Fruit fly (Drosophila melanogaster) whole organism, embryonic: Measurements from ENCODE around the gene Der-2.

ENCODE experiments used
- Ada2b ChIP-seq: fragments of 200-800 bp; sonication (Bioruptor generic); IDR thresholded peaks from 2 replicates; pipeline ENCODE4 v1.3.6; 2022; ENCODE audit warnings: missing biosample characterization, missing genetic modification characterization
- CG10274 ChIP-seq: fragments of 200-800 bp; sonication (Bioruptor generic); optimal IDR thresholded peaks from 3 replicates; lab custom pipeline; 2017; ENCODE audit warnings: missing biosample characterization, mild to moderate bottlenecking, missing genetic modification characterization
- CG10366 ChIP-seq: fragments of 200-800 bp; sonication (Bioruptor generic); IDR thresholded peaks from 2 replicates; pipeline ENCODE4 v1.3.6; 2022; ENCODE audit warnings: missing biosample characterization, missing genetic modification characterization
- CG10543 ChIP-seq: fragments of 200-800 bp; sonication (Bioruptor generic); optimal IDR thresholded peaks from 3 replicates; lab custom pipeline; 2017; ENCODE audit warnings: missing biosample characterization, mild to moderate bottlenecking, missing genetic modification characterization, moderate library complexity
- CG10959 ChIP-seq: fragments of 200-800 bp; sonication (Bioruptor generic); IDR thresholded peaks from 2 replicates; pipeline ENCODE4 v1.3.6; 2022; ENCODE audit warnings: missing biosample characterization, missing genetic modification characterization
- CG13123 ChIP-seq: fragments of 200-800 bp; sonication (Bioruptor generic); optimal IDR thresholded peaks from 2 replicates; lab custom pipeline; 2016; ENCODE audit warnings: missing biosample characterization, missing genetic modification characterization
- CG14860 ChIP-seq: fragments of 200-800 bp; sonication (Bioruptor generic); IDR thresholded peaks from 3 replicates; pipeline ENCODE4 v1.3.6; 2022; ENCODE audit warnings: missing biosample characterization, missing genetic modification characterization; ENCODE audit not compliant: partially characterized antibody
- CG17385 ChIP-seq: fragments of 200-800 bp; sonication (Bioruptor generic); optimal IDR thresholded peaks from 3 replicates; lab custom pipeline; 2018; ENCODE audit warnings: missing biosample characterization, mild to moderate bottlenecking, missing genetic modification characterization
- CG2712 ChIP-seq: fragments of 200-800 bp; optimal IDR thresholded peaks from 3 replicates; lab custom pipeline; 2019; ENCODE audit warnings: missing biosample characterization, mild to moderate bottlenecking, missing genetic modification characterization, moderate library complexity
- CG30431 ChIP-seq: fragments of 200-800 bp; sonication (Bioruptor generic); optimal IDR thresholded peaks from 2 replicates; lab custom pipeline; 2017; ENCODE audit warnings: missing biosample characterization, missing genetic modification characterization
- CG31365 ChIP-seq: fragments of 200-800 bp; sonication (Bioruptor generic); optimal IDR thresholded peaks from 2 replicates; lab custom pipeline; 2018; ENCODE audit warnings: missing biosample characterization, mild to moderate bottlenecking, missing genetic modification characterization
- CG33213 ChIP-seq: fragments of 200-800 bp; sonication (Bioruptor generic); optimal IDR thresholded peaks from 3 replicates; lab custom pipeline; 2016; ENCODE audit warnings: missing biosample characterization, missing genetic modification characterization
- CG33557 ChIP-seq: fragments of 200-800 bp; sonication (Bioruptor generic); optimal IDR thresholded peaks from 2 replicates; lab custom pipeline; 2019; ENCODE audit warnings: missing biosample characterization, mild to moderate bottlenecking, missing genetic modification characterization, moderate library complexity
- CG3407 ChIP-seq: fragments of 200-800 bp; sonication (Bioruptor generic); optimal IDR thresholded peaks from 2 replicates; lab custom pipeline; 2018; ENCODE audit warnings: missing biosample characterization, mild to moderate bottlenecking, missing genetic modification characterization
- CG3847 ChIP-seq: fragments of 200-800 bp; sonication (Bioruptor generic); IDR thresholded peaks from 2 replicates; pipeline ENCODE4 v1.3.6; 2022; ENCODE audit warnings: missing biosample characterization, missing genetic modification characterization
- CG42726 ChIP-seq: fragments of 200-800 bp; sonication (Bioruptor generic); IDR thresholded peaks from 2 replicates; pipeline ENCODE4 v1.3.6; 2022; ENCODE audit warnings: missing biosample characterization, missing genetic modification characterization; ENCODE audit not compliant: partially characterized antibody
- CG6654 ChIP-seq: fragments of 200-800 bp; sonication (Bioruptor generic); optimal IDR thresholded peaks from 2 replicates; lab custom pipeline; 2017; ENCODE audit warnings: missing biosample characterization, mild to moderate bottlenecking, missing genetic modification characterization
- CHES-1-like ChIP-seq: fragments of 200-800 bp; sonication (Bioruptor generic); optimal IDR thresholded peaks from 2 replicates; lab custom pipeline; 2016; ENCODE audit warnings: missing biosample characterization, missing genetic modification characterization
- HLHmδ ChIP-seq: fragments of 200-800 bp; sonication (Bioruptor generic); optimal IDR thresholded peaks from 2 replicates; lab custom pipeline; 2018; ENCODE audit warnings: missing biosample characterization, mild to moderate bottlenecking, missing genetic modification characterization, moderate library complexity
- Hr78 ChIP-seq, 2 experiments: fragments of 200-800 bp in 1 of 2; fragments of >200 bp in 1 of 2; sonication (Bioruptor generic) in 1 of 2; optimal IDR thresholded peaks; 2 replicates each; lab custom pipeline; 2017 to 2019; ENCODE audit warnings: missing biosample characterization in 2 of 2, missing genetic modification characterization in 2 of 2, mild to moderate bottlenecking in 1 of 2, moderate library complexity in 1 of 2
- Kr ChIP-seq: fragments of 200-800 bp; sonication (Bioruptor generic); optimal IDR thresholded peaks from 2 replicates; lab custom pipeline; 2017; ENCODE audit warnings: missing biosample characterization, mild to moderate bottlenecking, missing genetic modification characterization
- Pdp1 ChIP-seq, 2 experiments: fragments of 200-800 bp; sonication (Bioruptor generic); optimal IDR thresholded peaks; 3 replicates each; lab custom pipeline; 2016; ENCODE audit warnings: missing biosample characterization in 2 of 2, missing genetic modification characterization in 2 of 2, mild to moderate bottlenecking in 1 of 2, moderate library complexity in 1 of 2
- Stat92E ChIP-seq, 3 experiments: fragments of >200 bp in 2 of 3; fragments of 200-800 bp in 1 of 3; sonication (Bioruptor generic) in 1 of 3; optimal IDR thresholded peaks; 2 replicates each; lab custom pipeline; 2017 to 2019; ENCODE audit warnings: missing biosample characterization in 3 of 3, missing genetic modification characterization in 3 of 3, mild to moderate bottlenecking in 1 of 3, moderate library complexity in 1 of 3
- br ChIP-seq: fragments of >200 bp; optimal IDR thresholded peaks from 2 replicates; lab custom pipeline; 2017
- cas ChIP-seq: fragments of 200-800 bp; sonication (Bioruptor generic); IDR thresholded peaks from 2 replicates; pipeline ENCODE4 v1.3.6; 2022; ENCODE audit warnings: missing biosample characterization, missing genetic modification characterization
- chn ChIP-seq: fragments of 200-800 bp; sonication (Bioruptor generic); optimal IDR thresholded peaks from 2 replicates; lab custom pipeline; 2016; ENCODE audit warnings: missing biosample characterization, missing genetic modification characterization
- dimm ChIP-seq: fragments of 200-800 bp; sonication (Bioruptor generic); IDR thresholded peaks from 2 replicates; pipeline ENCODE4 v1.3.6; 2022; ENCODE audit warnings: missing biosample characterization, missing genetic modification characterization
- dmrt99B ChIP-seq: fragments of 200-800 bp; sonication (Bioruptor generic); optimal IDR thresholded peaks from 2 replicates; lab custom pipeline; 2018; ENCODE audit warnings: missing biosample characterization, mild to moderate bottlenecking, missing genetic modification characterization, moderate library complexity
- eyg ChIP-seq: fragments of 200-800 bp; sonication (Bioruptor generic); optimal IDR thresholded peaks from 3 replicates; lab custom pipeline; 2016; ENCODE audit warnings: missing biosample characterization, missing genetic modification characterization
- grn ChIP-seq: fragments of 200-800 bp; sonication (Bioruptor generic); optimal IDR thresholded peaks from 3 replicates; lab custom pipeline; 2017; ENCODE audit warnings: missing biosample characterization, missing genetic modification characterization
- h ChIP-seq: fragments of >200 bp; optimal IDR thresholded peaks from 2 replicates; lab custom pipeline; 2017
- hbn ChIP-seq: fragments of 200-800 bp; sonication (Bioruptor generic); IDR thresholded peaks from 2 replicates; pipeline ENCODE4 v1.3.6; 2022; ENCODE audit warnings: missing biosample characterization, missing genetic modification characterization; ENCODE audit not compliant: partially characterized antibody
- jigr1 ChIP-seq: fragments of 200-800 bp; sonication (Bioruptor generic); IDR thresholded peaks from 3 replicates; pipeline ENCODE4 v1.3.6; 2022; ENCODE audit warnings: missing biosample characterization, missing genetic modification characterization
- lbe ChIP-seq: fragments of 200-800 bp; sonication (Bioruptor generic); optimal IDR thresholded peaks from 2 replicates; lab custom pipeline; 2016; ENCODE audit warnings: missing biosample characterization, mild to moderate bottlenecking, missing genetic modification characterization
- org-1 ChIP-seq: fragments of 200-800 bp; sonication (Bioruptor generic); optimal IDR thresholded peaks from 2 replicates; lab custom pipeline; 2017; ENCODE audit warnings: missing biosample characterization, missing genetic modification characterization
- phol ChIP-seq: fragments of 200-800 bp; sonication (Bioruptor generic); optimal IDR thresholded peaks from 3 replicates; lab custom pipeline; 2018; ENCODE audit warnings: missing biosample characterization, mild to moderate bottlenecking, missing genetic modification characterization, moderate library complexity
- row ChIP-seq: fragments of 200-800 bp; sonication (Bioruptor generic); IDR thresholded peaks from 3 replicates; pipeline ENCODE4 v1.3.6; 2022; ENCODE audit warnings: missing biosample characterization, missing genetic modification characterization
- ssp ChIP-seq: fragments of 200-800 bp; sonication (Bioruptor generic); IDR thresholded peaks from 2 replicates; pipeline ENCODE4 v1.3.6; 2022; ENCODE audit warnings: missing biosample characterization, missing genetic modification characterization
- stc ChIP-seq: fragments of 200-800 bp; sonication (Bioruptor generic); IDR thresholded peaks from 2 replicates; pipeline ENCODE4 v1.3.6; 2022; ENCODE audit warnings: missing biosample characterization, missing genetic modification characterization
- trh ChIP-seq: fragments of 200-800 bp; sonication (Bioruptor generic); optimal IDR thresholded peaks from 2 replicates; lab custom pipeline; 2016; ENCODE audit warnings: missing biosample characterization, missing genetic modification characterization
- tx ChIP-seq: fragments of 200-800 bp; sonication (Bioruptor generic); optimal IDR thresholded peaks from 2 replicates; lab custom pipeline; 2016; ENCODE audit warnings: missing biosample characterization, missing genetic modification characterization
- yki ChIP-seq: fragments of >200 bp; optimal IDR thresholded peaks from 3 replicates; lab custom pipeline; 2018

The Der-2 gene

DNA sequence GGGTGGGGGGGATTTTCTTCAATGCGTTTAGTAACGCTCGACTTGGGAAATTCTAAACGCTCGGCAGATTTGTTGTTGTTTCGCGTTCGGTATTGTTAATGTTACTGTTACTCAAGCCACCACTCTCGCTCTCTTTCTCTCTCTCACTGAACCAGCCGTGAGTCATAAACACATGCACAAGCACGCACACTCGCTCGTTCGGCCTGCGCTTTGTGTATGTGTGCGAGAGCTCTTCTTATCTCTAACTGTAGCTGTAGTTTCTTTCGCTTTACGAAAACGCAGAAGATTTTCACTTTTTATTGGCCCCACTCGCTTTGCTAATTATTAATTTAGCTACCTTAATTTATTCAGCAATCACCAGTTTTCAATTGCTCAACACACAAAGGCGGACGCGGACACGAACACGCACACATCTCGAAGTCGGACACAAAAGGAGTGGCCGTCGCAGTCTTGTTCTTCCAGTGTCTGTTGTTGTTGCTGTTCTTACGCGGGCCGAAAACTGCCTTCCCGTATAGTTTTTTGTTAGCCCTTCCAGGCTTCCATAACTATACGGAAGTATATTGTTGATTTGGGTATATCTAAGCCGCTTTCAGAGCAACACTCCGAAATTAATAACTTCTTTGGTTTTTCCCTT is 31.0 kb downstream of the Der-2 start (continued):
- TF ChIP-seq CG42726 (GFP tag; lab: Robert Waterston, UW) (no peak), jigr1 (no peak), CG10959 (GFP tag; lab: Robert Waterston, UW) (no peak), phol (tag; lab: Kevin White, UChicago) (no peak), HLHmδ (no peak), org-1 (no peak), cas (GFP tag; lab: Robert Waterston, UW) (no peak), dmrt99B (tag; lab: Kevin White, UChicago) (no peak), eyg (GFP tag; lab: Kevin White, UChicago) (no peak), CG6654 (GFP tag; lab: Kevin White, UChicago) (no peak), CG30431 (GFP tag; lab: Kevin White, UChicago) (no peak), trh (GFP tag; lab: Kevin White, UChicago) (no peak), hbn (GFP tag; lab: Robert Waterston, UW) (peak; percentile 23; the same call in 1 of the 2 replicates), stc (GFP tag; lab: Robert Waterston, UW) (no peak), row (GFP tag; lab: Robert Waterston, UW) (peak; percentile 14; the same call in 1 of the 3 replicates), CG10543 (GFP tag; lab: Kevin White, UChicago) (no peak), CG17385 (GFP tag; lab: Kevin White, UChicago) (peak; percentile 80), CG10274 (GFP tag; lab: Kevin White, UChicago) (no peak), grn (GFP tag; lab: Kevin White, UChicago) (peak; percentile 16), tx (GFP tag; lab: Kevin White, UChicago) (no peak), CG13123 (no peak), dimm (no peak), CG3847 (GFP tag; lab: Robert Waterston, UW) (no peak), CG2712 (tag; lab: Kevin White, UChicago) (no peak), Hr78 (GFP tag; optimal IDR thresholded peaks at IDR 0.05; lab: Kevin White, UChicago) (no peak), CG10366 (GFP tag; lab: Robert Waterston, UW) (no peak), CG31365 (tag; lab: Kevin White, UChicago) (no peak), yki (lab: Kevin White, UChicago) (peak; percentile 42), CG33557 (no peak), br (lab: Kevin White, UChicago) (no peak), ssp (GFP tag; lab: Robert Waterston, UW) (no peak), CHES-1-like (GFP tag; lab: Kevin White, UChicago) (no peak), Stat92E (GFP tag; optimal IDR thresholded peaks at IDR 0.05; lab: Kevin White, UChicago) (no peak), chn (GFP tag; lab: Kevin White, UChicago) (no peak), CG3407 (GFP tag; lab: Kevin White, UChicago) (no peak), CG14860 (GFP tag; lab: Robert Waterston, UW) (no peak), h (lab: Kevin White, UChicago) (no peak), Pdp1 (GFP tag; optimal IDR thresholded peaks at IDR 0.05; lab: Kevin White, UChicago) (peak in 1 of 2 experiments; percentile 56), Kr (GFP tag; lab: Kevin White, UChicago) (no peak), lbe (GFP tag; lab: Kevin White, UChicago) (no peak), CG33213 (GFP tag; lab: Kevin White, UChicago) (no peak), Ada2b (GFP tag; lab: Robert Waterston, UW) (no peak)
